Fruit fly (Drosophila melanogaster) whole organism, embryonic: ENCODE results near the gene Atac2.

Experiments used
- Ada2b ChIP-seq: fragments of 200-800 bp; sonication (Bioruptor generic); IDR thresholded peaks from 2 replicates; pipeline ENCODE4 v1.3.6; 2022; ENCODE audit warnings: missing biosample characterization, missing genetic modification characterization
- Blimp-1 ChIP-seq: fragments of 200-800 bp; sonication (Bioruptor generic); optimal IDR thresholded peaks from 3 replicates; lab custom pipeline; 2018; ENCODE audit warnings: missing biosample characterization, missing genetic modification characterization, mild to moderate bottlenecking, moderate library complexity, missing genetic modification reagents
- C15 ChIP-seq: fragments of 200-800 bp; sonication (Bioruptor generic); IDR thresholded peaks from 3 replicates; pipeline ENCODE4 v1.3.6; 2022; ENCODE audit warnings: missing biosample characterization, missing genetic modification characterization
- CG10147 ChIP-seq: fragments of 200-800 bp; sonication (Bioruptor generic); optimal IDR thresholded peaks from 2 replicates; lab custom pipeline; 2019; ENCODE audit warnings: missing biosample characterization, mild to moderate bottlenecking, missing genetic modification characterization, moderate library complexity
- CG10209 ChIP-seq: fragments of 200-800 bp; sonication (Bioruptor generic); optimal IDR thresholded peaks from 3 replicates; lab custom pipeline; 2017; ENCODE audit warnings: missing biosample characterization, mild to moderate bottlenecking, missing genetic modification characterization, missing genetic modification reagents
- CG1024 ChIP-seq: fragments of 200-800 bp; sonication (Bioruptor generic); IDR thresholded peaks from 2 replicates; pipeline ENCODE4 v1.3.6; 2022; ENCODE audit warnings: missing biosample characterization, missing genetic modification characterization
- CG12769 ChIP-seq: fragments of 200-800 bp; sonication (Bioruptor generic); optimal IDR thresholded peaks from 2 replicates; lab custom pipeline; 2019; ENCODE audit warnings: missing biosample characterization, mild to moderate bottlenecking, missing genetic modification characterization, moderate library complexity
- CG12942 ChIP-seq: fragments of 200-800 bp; sonication (Bioruptor generic); optimal IDR thresholded peaks from 3 replicates; lab custom pipeline; 2016; ENCODE audit warnings: missing biosample characterization, missing genetic modification characterization
- CG15696 ChIP-seq: fragments of 200-800 bp; sonication (Bioruptor generic); optimal IDR thresholded peaks from 2 replicates; lab custom pipeline; 2019; ENCODE audit warnings: missing biosample characterization, mild to moderate bottlenecking, missing genetic modification characterization, moderate library complexity
- CG1602 ChIP-seq: fragments of 200-800 bp; sonication (Bioruptor generic); optimal IDR thresholded peaks from 3 replicates; lab custom pipeline; 2016; ENCODE audit warnings: missing biosample characterization, missing genetic modification characterization
- CG17912 ChIP-seq: fragments of 200-800 bp; sonication (Bioruptor generic); optimal IDR thresholded peaks from 2 replicates; lab custom pipeline; 2018; ENCODE audit warnings: missing biosample characterization, mild to moderate bottlenecking, missing genetic modification characterization
- CG18011 ChIP-seq: fragments of 200-800 bp; sonication (Bioruptor generic); optimal IDR thresholded peaks from 2 replicates; lab custom pipeline; 2017; ENCODE audit warnings: missing biosample characterization, missing genetic modification characterization, mild to moderate bottlenecking, moderate library complexity, missing genotype
- CG18599 ChIP-seq: fragments of 200-800 bp; sonication (Bioruptor generic); optimal IDR thresholded peaks from 3 replicates; lab custom pipeline; 2017; ENCODE audit warnings: missing biosample characterization, missing genetic modification characterization, mild to moderate bottlenecking, moderate library complexity, missing genetic modification reagents
- CG18764 ChIP-seq: fragments of 200-800 bp; sonication (Bioruptor generic); optimal IDR thresholded peaks from 3 replicates; lab custom pipeline; 2016; ENCODE audit warnings: missing biosample characterization, missing genetic modification characterization
- CG30403 ChIP-seq: fragments of 200-800 bp; sonication (Bioruptor generic); optimal IDR thresholded peaks from 3 replicates; lab custom pipeline; 2016; ENCODE audit warnings: missing biosample characterization, missing genetic modification characterization
- CG4282 ChIP-seq: fragments of 200-800 bp; sonication (Bioruptor generic); optimal IDR thresholded peaks from 2 replicates; lab custom pipeline; 2016; ENCODE audit warnings: missing biosample characterization, missing genetic modification characterization
- CG6854 ChIP-seq: fragments of 200-800 bp; sonication (Bioruptor generic); optimal IDR thresholded peaks from 3 replicates; lab custom pipeline; 2017; ENCODE audit warnings: missing biosample characterization, mild to moderate bottlenecking, missing genetic modification characterization
- CG7963 ChIP-seq: fragments of 200-800 bp; sonication (Bioruptor generic); IDR thresholded peaks from 3 replicates; pipeline ENCODE4 v1.3.6; 2022; ENCODE audit warnings: missing biosample characterization, missing genetic modification characterization; ENCODE audit not compliant: partially characterized antibody
- CG9797 ChIP-seq: fragments of 200-800 bp; sonication (Bioruptor generic); optimal IDR thresholded peaks from 3 replicates; lab custom pipeline; 2018; ENCODE audit warnings: missing biosample characterization, mild to moderate bottlenecking, missing genetic modification characterization
- CTCF ChIP-seq: fragments of 200-800 bp; sonication (Bioruptor generic); optimal IDR thresholded peaks from 2 replicates; lab custom pipeline; 2017; ENCODE audit warnings: missing biosample characterization, mild to moderate bottlenecking, missing genetic modification characterization, moderate library complexity
- Dek ChIP-seq: fragments of 200-800 bp; sonication (Bioruptor generic); optimal IDR thresholded peaks from 3 replicates; lab custom pipeline; 2019; ENCODE audit warnings: missing biosample characterization, mild to moderate bottlenecking, missing genetic modification characterization, moderate library complexity
- Drgx ChIP-seq: fragments of 200-800 bp; sonication (Bioruptor generic); IDR thresholded peaks from 2 replicates; pipeline ENCODE4 v1.3.6; 2022; ENCODE audit warnings: missing biosample characterization, missing genetic modification characterization
- Ets97D ChIP-seq: fragments of 200-800 bp; sonication (Bioruptor generic); optimal IDR thresholded peaks from 3 replicates; lab custom pipeline; 2016; ENCODE audit warnings: missing biosample characterization, missing genetic modification characterization
- H2.0 ChIP-seq: fragments of 200-800 bp; sonication (Bioruptor generic); IDR thresholded peaks from 2 replicates; pipeline ENCODE4 v1.3.6; 2022; ENCODE audit warnings: missing biosample characterization, missing genetic modification characterization
- Med ChIP-seq: fragments of 200-800 bp; sonication (Bioruptor generic); peaks from one replicate; lab custom pipeline; 2016; ENCODE audit warnings: missing biosample characterization, missing genetic modification characterization, mild to moderate bottlenecking, inconsistent platforms, moderate library complexity
- Myb ChIP-seq: fragments of 200-800 bp; sonication (Bioruptor generic); optimal IDR thresholded peaks from 2 replicates; lab custom pipeline; 2016; ENCODE audit warnings: missing biosample characterization, missing genetic modification characterization
- Oli ChIP-seq: fragments of 200-800 bp; sonication (Bioruptor generic); optimal IDR thresholded peaks from 2 replicates; lab custom pipeline; 2018; ENCODE audit warnings: missing biosample characterization, mild to moderate bottlenecking, missing genetic modification characterization, moderate library complexity
- Rfx ChIP-seq: fragments of 200-800 bp; sonication (Bioruptor generic); IDR thresholded peaks from 2 replicates; pipeline ENCODE4 v1.3.6; 2022; ENCODE audit warnings: missing biosample characterization, missing genetic modification characterization
- Vsx1 ChIP-seq: fragments of 200-800 bp; sonication (Bioruptor generic); optimal IDR thresholded peaks from 2 replicates; lab custom pipeline; 2017; ENCODE audit warnings: missing biosample characterization, mild to moderate bottlenecking, missing genetic modification characterization, missing genetic modification reagents
- Xrp1 ChIP-seq: fragments of 200-800 bp; sonication (Bioruptor generic); IDR thresholded peaks from 2 replicates; pipeline ENCODE4 v1.3.6; 2022; ENCODE audit warnings: missing biosample characterization, missing genetic modification characterization
- abd-A ChIP-seq: fragments of 200-800 bp; sonication (Bioruptor generic); optimal IDR thresholded peaks from 3 replicates; lab custom pipeline; 2019; ENCODE audit warnings: missing biosample characterization, mild to moderate bottlenecking, missing genetic modification characterization, moderate library complexity
- bab2 ChIP-seq: fragments of 200-800 bp; sonication (Bioruptor generic); optimal IDR thresholded peaks from 2 replicates; lab custom pipeline; 2016; ENCODE audit warnings: missing biosample characterization, missing genetic modification characterization
- caup ChIP-seq: fragments of 200-800 bp; sonication (Bioruptor generic); optimal IDR thresholded peaks from 3 replicates; lab custom pipeline; 2017; ENCODE audit warnings: missing biosample characterization, mild to moderate bottlenecking, missing genetic modification characterization, moderate library complexity; ENCODE audit not compliant: severe bottlenecking
- crc ChIP-seq: fragments of 200-800 bp; sonication (Bioruptor generic); optimal IDR thresholded peaks from 2 replicates; lab custom pipeline; 2016; ENCODE audit warnings: missing biosample characterization, missing genetic modification characterization
- dan ChIP-seq: fragments of 200-800 bp; sonication (Bioruptor generic); IDR thresholded peaks from 2 replicates; pipeline ENCODE4 v1.3.6; 2022; ENCODE audit warnings: missing biosample characterization, missing genetic modification characterization
- ewg ChIP-seq: fragments of 200-800 bp; sonication (Bioruptor generic); optimal IDR thresholded peaks from 3 replicates; lab custom pipeline; 2017; ENCODE audit warnings: mild to moderate bottlenecking, missing biosample characterization, missing genetic modification reagents, missing genetic modification characterization
- ftz-f1 ChIP-seq: fragments of 200-800 bp; sonication (Bioruptor generic); optimal IDR thresholded peaks from 2 replicates; lab custom pipeline; 2016; ENCODE audit warnings: missing biosample characterization, missing genetic modification characterization
- grau ChIP-seq: fragments of 200-800 bp; optimal IDR thresholded peaks from 3 replicates; lab custom pipeline; 2019; ENCODE audit warnings: missing biosample characterization, mild to moderate bottlenecking, missing genetic modification characterization, moderate library complexity
- gsb ChIP-seq: fragments of 200-800 bp; sonication (Bioruptor generic); IDR thresholded peaks from 2 replicates; pipeline ENCODE4 v1.3.6; 2022; ENCODE audit warnings: missing biosample characterization, missing genetic modification characterization
- h ChIP-seq: fragments of >200 bp; optimal IDR thresholded peaks from 2 replicates; lab custom pipeline; 2017
- knrl ChIP-seq: fragments of 200-800 bp; sonication (Bioruptor generic); IDR thresholded peaks from 3 replicates; pipeline ENCODE4 v1.3.6; 2022; ENCODE audit warnings: missing biosample characterization, missing genetic modification characterization; ENCODE audit not compliant: partially characterized antibody
- lab ChIP-seq: fragments of 200-800 bp; sonication (Bioruptor generic); optimal IDR thresholded peaks from 3 replicates; lab custom pipeline; 2017; ENCODE audit warnings: missing biosample characterization, missing genetic modification characterization, mild to moderate bottlenecking, moderate library complexity, missing genetic modification reagents
- nom ChIP-seq: fragments of 200-800 bp; sonication (Bioruptor generic); optimal IDR thresholded peaks from 2 replicates; lab custom pipeline; 2017; ENCODE audit warnings: missing biosample characterization, missing genetic modification characterization, mild to moderate bottlenecking, moderate library complexity, missing genetic modification reagents
- oc ChIP-seq: fragments of 200-800 bp; sonication (Bioruptor generic); optimal IDR thresholded peaks from 2 replicates; lab custom pipeline; 2018; ENCODE audit warnings: missing biosample characterization, mild to moderate bottlenecking, missing genetic modification characterization, moderate library complexity
- pnt ChIP-seq: fragments of 200-800 bp; sonication (Bioruptor generic); optimal IDR thresholded peaks from 3 replicates; lab custom pipeline; 2016; ENCODE audit warnings: missing biosample characterization, missing genetic modification characterization
- pzg ChIP-seq: fragments of 200-800 bp; sonication (Bioruptor generic); optimal IDR thresholded peaks from 3 replicates; lab custom pipeline; 2018; ENCODE audit warnings: missing biosample characterization, mild to moderate bottlenecking, missing genetic modification characterization, moderate library complexity
- seq ChIP-seq: fragments of 200-800 bp; sonication (Bioruptor generic); IDR thresholded peaks from 2 replicates; pipeline ENCODE4 v1.3.6; 2022; ENCODE audit warnings: missing biosample characterization, missing genetic modification characterization
- tio ChIP-seq: fragments of 200-800 bp; sonication (Bioruptor generic); optimal IDR thresholded peaks from 2 replicates; lab custom pipeline; 2017; ENCODE audit warnings: missing biosample characterization, missing genetic modification characterization, inconsistent platforms
- trem ChIP-seq: fragments of 200-800 bp; optimal IDR thresholded peaks from 3 replicates; lab custom pipeline; 2019; ENCODE audit warnings: missing biosample characterization, mild to moderate bottlenecking, missing genetic modification characterization, moderate library complexity
- ttk ChIP-seq: fragments of 200-800 bp; sonication (Bioruptor generic); IDR thresholded peaks from 2 replicates; pipeline ENCODE4 v2.1.2; 2022; ENCODE audit warnings: missing biosample characterization, missing genetic modification characterization
- tx ChIP-seq: fragments of 200-800 bp; sonication (Bioruptor generic); optimal IDR thresholded peaks from 2 replicates; lab custom pipeline; 2016; ENCODE audit warnings: missing biosample characterization, missing genetic modification characterization

The Atac2 gene

dm6 chr2L:18571724-18572427 lies 40.2 kb downstream of the Atac2 start (continued):
- TF ChIP-seq CG1024 (GFP tag; lab: Robert Waterston, UW) (no peak), tio (GFP tag; lab: Kevin White, UChicago) (no peak), CG1602 (GFP tag; lab: Kevin White, UChicago) (no peak), trem (tag; lab: Kevin White, UChicago) (no peak), pzg (GFP tag; lab: Kevin White, UChicago) (no peak), CG15696 (no peak), CG9797 (GFP tag; lab: Kevin White, UChicago) (no peak), ewg (GFP tag; lab: Kevin White, UChicago) (no peak), CG4282 (GFP tag; lab: Kevin White, UChicago) (no peak), Dek (tag; lab: Kevin White, UChicago) (no peak), seq (GFP tag; lab: Robert Waterston, UW) (no peak), gsb (GFP tag; lab: Robert Waterston, UW) (no peak), Drgx (GFP tag; lab: Robert Waterston, UW) (peak; percentile 44), grau (tag; lab: Kevin White, UChicago) (no peak), dan (GFP tag; lab: Robert Waterston, UW) (no peak), pnt (no peak), CG18764 (GFP tag; lab: Kevin White, UChicago) (no peak), Vsx1 (no peak), CG17912 (no peak), Xrp1 (no peak), h (lab: Kevin White, UChicago) (no peak), lab (peak; percentile 20), Med (GFP tag; lab: Kevin White, UChicago) (peak; percentile 89), CTCF (GFP tag; lab: Kevin White, UChicago) (no peak), CG10209 (GFP tag; lab: Kevin White, UChicago) (no peak), Oli (tag; lab: Kevin White, UChicago) (no peak), caup (GFP tag; lab: Kevin White, UChicago) (peak; percentile 44), CG30403 (GFP tag; lab: Kevin White, UChicago) (no peak), knrl (GFP tag; lab: Robert Waterston, UW) (peak; percentile 45; the same call in 2 of the 3 replicates), CG10147 (no peak), CG18011 (no peak), abd-A (tag; lab: Kevin White, UChicago) (no peak), Blimp-1 (GFP tag; lab: Kevin White, UChicago) (no peak), oc (tag; lab: Kevin White, UChicago) (no peak), C15 (no peak), H2.0 (no peak), ttk (GFP tag; lab: Robert Waterston, UW) (no peak), tx (GFP tag; lab: Kevin White, UChicago) (no peak), CG12942 (GFP tag; lab: Kevin White, UChicago) (no peak), CG18599 (GFP tag; lab: Kevin White, UChicago) (no peak), Ada2b (no peak), ftz-f1 (GFP tag; lab: Kevin White, UChicago) (peak; percentile 30), CG12769 (tag; lab: Kevin White, UChicago) (peak; percentile 45), Myb (GFP tag; lab: Kevin White, UChicago) (no peak), nom (GFP tag; lab: Kevin White, UChicago) (peak; percentile 49), CG7963 (no peak), Ets97D (GFP tag; lab: Kevin White, UChicago) (no peak), Rfx (GFP tag; lab: Robert Waterston, UW) (peak; percentile 41; the same call in 1 of the 2 replicates), bab2 (GFP tag; lab: Kevin White, UChicago) (no peak), CG6854 (no peak), crc (GFP tag; lab: Kevin White, UChicago) (no peak)
